Worm (Caenorhabditis elegans) whole organism, mixed stage, embryonic: ENCODE measurements around the gene Y22D7AL.15.

Experiments
- M03D4.4 ChIP-seq: sonication (generic microtip); optimal IDR thresholded peaks from 2 replicates; lab custom pipeline; 2017; ENCODE audit warnings: mild to moderate bottlenecking, missing genetic modification characterization, missing compliant biosample characterization
- bed-3 ChIP-seq: fragments of 200-800 bp; sonication (Bioruptor generic); optimal IDR thresholded peaks from 3 replicates; lab custom pipeline; 2018; ENCODE audit warnings: mild to moderate bottlenecking, missing genetic modification characterization, moderate library complexity, missing compliant biosample characterization
- blmp-1 ChIP-seq: fragments of 150-350 bp; optimal IDR thresholded peaks from 2 replicates; lab custom pipeline; 2014; ENCODE audit warnings: missing biosample characterization, missing genetic modification characterization
- ceh-83 ChIP-seq: fragments of 200-800 bp; sonication (Bioruptor generic); optimal IDR thresholded peaks from 2 replicates; lab custom pipeline; 2018; ENCODE audit warnings: mild to moderate bottlenecking, missing genetic modification characterization, missing compliant biosample characterization
- ces-1 ChIP-seq: fragments of 150-350 bp; optimal IDR thresholded peaks from 2 replicates; lab custom pipeline; 2014; ENCODE audit warnings: missing biosample characterization, missing genetic modification reagents, missing genetic modification characterization
- cnd-1 ChIP-seq: fragments of 200-800 bp; sonication (Bioruptor generic); optimal IDR thresholded peaks from 2 replicates; lab custom pipeline; 2018; ENCODE audit warnings: mild to moderate bottlenecking, missing genetic modification characterization, missing compliant biosample characterization
- drap-1 ChIP-seq: fragments of 200-800 bp; sonication (Bioruptor generic); optimal IDR thresholded peaks from 3 replicates; lab custom pipeline; 2018; ENCODE audit warnings: mild to moderate bottlenecking, missing genetic modification characterization, missing compliant biosample characterization
- elt-1 ChIP-seq: sonication (generic microtip); optimal IDR thresholded peaks from 2 replicates; lab custom pipeline; 2017; ENCODE audit warnings: missing genetic modification characterization, mild to moderate bottlenecking, missing compliant biosample characterization, antibody characterized with exemption, moderate library complexity, borderline replicate concordance; ENCODE audit not compliant: insufficient read depth
- flh-1 ChIP-seq: fragments of 200-800 bp; sonication (Bioruptor generic); optimal IDR thresholded peaks from 2 replicates; lab custom pipeline; 2018; ENCODE audit warnings: mild to moderate bottlenecking, missing genetic modification characterization, moderate library complexity, missing compliant biosample characterization
- ham-2 ChIP-seq: fragments of 200-800 bp; sonication (Bioruptor generic); optimal IDR thresholded peaks from 2 replicates; lab custom pipeline; 2018; ENCODE audit warnings: mild to moderate bottlenecking, missing genetic modification characterization, missing compliant biosample characterization
- hlh-1 ChIP-seq: fragments of 150-350 bp; optimal IDR thresholded peaks from 2 replicates; lab custom pipeline; 2014; ENCODE audit warnings: missing biosample characterization, missing genetic modification reagents, missing genetic modification characterization
- lin-13 ChIP-seq: fragments of 150-350 bp; optimal IDR thresholded peaks from 2 replicates; lab custom pipeline; 2014; ENCODE audit warnings: missing biosample characterization, missing genetic modification characterization
- lin-32 ChIP-seq: fragments of 200-800 bp; sonication (Bioruptor generic); optimal IDR thresholded peaks from 2 replicates; lab custom pipeline; 2018; ENCODE audit warnings: mild to moderate bottlenecking, missing genetic modification characterization, missing compliant biosample characterization
- lsy-2 ChIP-seq: fragments of 150-350 bp; optimal IDR thresholded peaks from 2 replicates; lab custom pipeline; 2014; ENCODE audit warnings: missing biosample characterization, missing genetic modification characterization
- mab-5 ChIP-seq: fragments of 150-350 bp; optimal IDR thresholded peaks from 2 replicates; lab custom pipeline; 2014; ENCODE audit warnings: missing biosample characterization, missing genetic modification characterization
- mep-1 ChIP-seq: fragments of 150-350 bp; optimal IDR thresholded peaks from 2 replicates; lab custom pipeline; 2017; ENCODE audit warnings: missing biosample characterization, missing genetic modification reagents, missing genetic modification characterization, inconsistent platforms
- nhr-12 ChIP-seq: fragments of 150-350 bp; optimal IDR thresholded peaks from 2 replicates; lab custom pipeline; 2014; ENCODE audit warnings: missing biosample characterization, missing genetic modification characterization
- nhr-2 ChIP-seq: fragments of 150-350 bp; optimal IDR thresholded peaks from 2 replicates; lab custom pipeline; 2014; ENCODE audit warnings: missing biosample characterization, missing genetic modification characterization
- nhr-237 ChIP-seq: fragments of 150-350 bp; optimal IDR thresholded peaks from 2 replicates; lab custom pipeline; 2014; ENCODE audit warnings: missing biosample characterization, missing genetic modification characterization
- nhr-28 ChIP-seq: fragments of 150-350 bp; optimal IDR thresholded peaks from 2 replicates; lab custom pipeline; 2014; ENCODE audit warnings: missing biosample characterization, missing genetic modification characterization
- nhr-76 ChIP-seq: sonication (generic microtip); optimal IDR thresholded peaks from 2 replicates; lab custom pipeline; 2017; ENCODE audit warnings: missing biosample characterization, missing genetic modification characterization
- pha-4 ChIP-seq: fragments of 150-350 bp; optimal IDR thresholded peaks from 2 replicates; lab custom pipeline; 2018; ENCODE audit warnings: missing biosample characterization, missing genetic modification reagents, missing genetic modification characterization
- sem-2 ChIP-seq: fragments of 200-800 bp; sonication (Bioruptor generic); optimal IDR thresholded peaks from 2 replicates; lab custom pipeline; 2018; ENCODE audit warnings: mild to moderate bottlenecking, missing genetic modification characterization, missing compliant biosample characterization
- snpc-4 ChIP-seq: fragments of 150-350 bp; optimal IDR thresholded peaks from 2 replicates; lab custom pipeline; 2014; ENCODE audit warnings: missing biosample characterization, missing genetic modification characterization
- sptf-1 ChIP-seq: sonication (generic microtip); optimal IDR thresholded peaks from 2 replicates; lab custom pipeline; 2017; ENCODE audit warnings: mild to moderate bottlenecking, missing genetic modification characterization, moderate library complexity, missing compliant biosample characterization
- tbx-8 ChIP-seq: fragments of 200-800 bp; sonication (Bioruptor generic); optimal IDR thresholded peaks from 2 replicates; lab custom pipeline; 2018; ENCODE audit warnings: mild to moderate bottlenecking, missing genetic modification characterization, moderate library complexity, missing compliant biosample characterization
- unc-62 ChIP-seq: fragments of 150-350 bp; optimal IDR thresholded peaks from 2 replicates; lab custom pipeline; 2014; ENCODE audit warnings: missing biosample characterization, missing genetic modification reagents, missing genetic modification characterization
- zip-8 ChIP-seq: fragments of 150-350 bp; optimal IDR thresholded peaks from 2 replicates; lab custom pipeline; 2014; ENCODE audit warnings: missing biosample characterization, missing genetic modification characterization
- ztf-11 ChIP-seq: fragments of 150-350 bp; optimal IDR thresholded peaks from 2 replicates; lab custom pipeline; 2014; ENCODE audit warnings: missing biosample characterization, missing genetic modification characterization

Y22D7AL.15 gene

ce11 chrIII:1641163-1641562 lies 18.5 kb downstream of the Y22D7AL.15 start, which contains the start of gene Y22D7AL.3:
Gene Y22D7AL.3, plus strand, starts transcription at chrIII:1641463.
- TF ChIP-seq nhr-28 (no peak), ceh-83 (GFP tag; lab: Kevin White, UChicago) (no peak), unc-62 (GFP tag; lab: Kevin White, UChicago) (no peak), nhr-237 (tag; lab: Kevin White, UChicago) (no peak), tbx-8 (GFP tag; lab: Kevin White, UChicago) (no peak)
- TF ChIP-seq, all 35 proteins: peak for 0

- no peak for TF ChIP-seq unc-62 (GFP tag; lab: Kevin White, UChicago)
- TF ChIP-seq bed-3 (GFP tag; lab: Kevin White, UChicago) = no peak
- TF ChIP-seq blmp-1 (tag; lab: Kevin White, UChicago) = no peak
- no peak for TF ChIP-seq nhr-237 (tag; lab: Kevin White, UChicago)
Observed at ce11 chrIII:1638345-1638744, 21.3 kb downstream of the Y22D7AL.15 start.

ce11 chrIII:1634270-1634669 lies 25.4 kb downstream of the Y22D7AL.15 start, which contains the start of gene Y22D7AL.11:
Gene Y22D7AL.11, minus strand, starts transcription at chrIII:1634370.
- TF ChIP-seq cnd-1 = no peak
- no peak for TF ChIP-seq nhr-12 (tag; lab: Kevin White, UChicago)
- TF ChIP-seq hlh-1 = no peak
- TF ChIP-seq drap-1 (GFP tag; lab: Kevin White, UChicago) = no peak
- TF ChIP-seq blmp-1 (tag; lab: Kevin White, UChicago) = no peak
- TF ChIP-seq bed-3 (GFP tag; lab: Kevin White, UChicago) = no peak
- TF ChIP-seq snpc-4 = no peak
- no peak for TF ChIP-seq lsy-2
- TF ChIP-seq lin-13 (tag; lab: Kevin White, UChicago) = no peak
- no peak for TF ChIP-seq nhr-2
- no peak for TF ChIP-seq elt-1
- TF ChIP-seq pha-4 (tag; lab: Kevin White, UChicago) = no peak
- no peak for TF ChIP-seq ces-1
- no peak for TF ChIP-seq nhr-28
- TF ChIP-seq mep-1 (tag; lab: Kevin White, UChicago) = no peak
- no peak for TF ChIP-seq ceh-83 (GFP tag; lab: Kevin White, UChicago)
- no peak for TF ChIP-seq sem-2
- TF ChIP-seq zip-8 (tag; lab: Kevin White, UChicago) = no peak
- no peak for TF ChIP-seq nhr-76 (tag; lab: Kevin White, UChicago)
- no peak for TF ChIP-seq lin-32
- TF ChIP-seq, all 35 proteins: peak for 0

- TF ChIP-seq sptf-1 (no peak), ztf-11 (tag; lab: Kevin White, UChicago) (no peak), lin-13 (tag; lab: Kevin White, UChicago) (no peak), nhr-76 (tag; lab: Kevin White, UChicago) (no peak), elt-1 (no peak), ces-1 (no peak), ceh-83 (GFP tag; lab: Kevin White, UChicago) (no peak), drap-1 (GFP tag; lab: Kevin White, UChicago) (no peak), M03D4.4 (tag; lab: Kevin White, UChicago) (no peak), flh-1 (GFP tag; lab: Kevin White, UChicago) (no peak), nhr-2 (no peak), nhr-237 (tag; lab: Kevin White, UChicago) (no peak), mab-5 (tag; lab: Kevin White, UChicago) (no peak), unc-62 (GFP tag; lab: Kevin White, UChicago) (no peak)
Observed at ce11 chrIII:1626524-1626923, 33.1 kb downstream of the Y22D7AL.15 start, which contains the start of gene Y22D7AL.4. Gene Y22D7AL.4, plus strand, starts transcription at chrIII:1626632.

ce11 chrIII:1625660-1626275 lies 33.9 kb downstream of the Y22D7AL.15 start:
- TF ChIP-seq flh-1 (GFP tag; lab: Kevin White, UChicago) (no peak), sem-2 (no peak), nhr-2 (no peak)

- TF ChIP-seq ham-2 (GFP tag; lab: Kevin White, UChicago) = no peak
- no peak for TF ChIP-seq M03D4.4 (tag; lab: Kevin White, UChicago)
- TF ChIP-seq tbx-8 (GFP tag; lab: Kevin White, UChicago) = no peak
- no peak for TF ChIP-seq snpc-4
- no peak for TF ChIP-seq sem-2
- TF ChIP-seq pha-4 (tag; lab: Kevin White, UChicago) = no peak
- TF ChIP-seq mep-1 (tag; lab: Kevin White, UChicago) = no peak
- TF ChIP-seq nhr-237 (tag; lab: Kevin White, UChicago) = no peak
- TF ChIP-seq sptf-1 = no peak
- no peak for TF ChIP-seq bed-3 (GFP tag; lab: Kevin White, UChicago)
- TF ChIP-seq nhr-28 = no peak
- TF ChIP-seq cnd-1 = no peak
- TF ChIP-seq zip-8 (tag; lab: Kevin White, UChicago) = no peak
Observed at ce11 chrIII:1622329-1622728, 37.3 kb downstream of the Y22D7AL.15 start.
